Fruit fly (Drosophila melanogaster) whole organism, wandering third instar larva: Measurements from ENCODE around the gene Reck.
A peak's percentile ranks its signal among the peaks of the same experiment; 100 is the strongest.

Experiments
- CG32264 ChIP-seq: fragments of 200-800 bp; sonication (Bioruptor generic); optimal IDR thresholded peaks from 2 replicates; lab custom pipeline; 2016; ENCODE audit warnings: missing biosample characterization, missing genetic modification characterization
- CG9705 ChIP-seq: fragments of 200-800 bp; sonication (Bioruptor generic); optimal IDR thresholded peaks from 2 replicates; lab custom pipeline; 2018; ENCODE audit warnings: missing biosample characterization, mild to moderate bottlenecking, missing genetic modification characterization
- Dfd ChIP-seq: fragments of >200 bp; optimal IDR thresholded peaks from 2 replicates; lab custom pipeline; 2017; ENCODE audit warnings: missing biosample characterization, missing genetic modification characterization
- Dif ChIP-seq: fragments of 200-275, 200-300 bp; sonication (Bioruptor generic); optimal IDR thresholded peaks from 2 replicates; lab custom pipeline; 2018; ENCODE audit warnings: missing biosample characterization, missing genetic modification characterization; ENCODE audit not compliant: partially characterized antibody
- GATAd ChIP-seq: sonication (Bioruptor generic); optimal IDR thresholded peaks from 2 replicates; lab custom pipeline; 2016; ENCODE audit warnings: missing biosample characterization, missing genetic modification characterization
- HLH106 ChIP-seq: fragments of 200-800 bp; optimal IDR thresholded peaks from 3 replicates; lab custom pipeline; 2019; ENCODE audit warnings: missing biosample characterization, mild to moderate bottlenecking, missing genetic modification characterization, moderate library complexity
- Hnf4 ChIP-seq: fragments of 200-800 bp; sonication (Bioruptor generic); optimal IDR thresholded peaks from 2 replicates; lab custom pipeline; 2016; ENCODE audit warnings: missing biosample characterization, mild to moderate bottlenecking, missing genetic modification characterization
- Hr78 ChIP-seq: fragments of >200 bp; optimal IDR thresholded peaks from 2 replicates; lab custom pipeline; 2017; ENCODE audit warnings: missing biosample characterization, missing genetic modification characterization
- Hr83 ChIP-seq: fragments of 200-300 bp; sonication (Bioruptor generic); optimal IDR thresholded peaks from 2 replicates; lab custom pipeline; 2016; ENCODE audit warnings: missing biosample characterization, mild to moderate bottlenecking, missing genetic modification characterization, moderate library complexity; ENCODE audit not compliant: poor library complexity, severe bottlenecking
- Jra ChIP-seq: sonication (Bioruptor generic); optimal IDR thresholded peaks from 2 replicates; lab custom pipeline; 2016; ENCODE audit warnings: missing biosample characterization, missing genetic modification characterization
- Mio ChIP-seq: sonication (Bioruptor generic); optimal IDR thresholded peaks from 2 replicates; lab custom pipeline; 2016; ENCODE audit warnings: missing biosample characterization, missing genetic modification characterization
- Myc ChIP-seq: fragments of >200 bp; optimal IDR thresholded peaks from 2 replicates; lab custom pipeline; 2017
- N ChIP-seq: fragments of >200 bp; optimal IDR thresholded peaks from 2 replicates; lab custom pipeline; 2018; ENCODE audit warnings: missing biosample characterization, missing external identifiers, missing genetic modification characterization
- Rel ChIP-seq, 2 experiments: fragments of 200-800 bp; sonication (Bioruptor generic) in 1 of 2; optimal IDR thresholded peaks; 2 replicates in 1 of 2; 3 replicates in 1 of 2; lab custom pipeline; 2016 to 2019; ENCODE audit warnings: mild to moderate bottlenecking in 2 of 2, missing biosample characterization in 2 of 2, missing genetic modification characterization in 2 of 2, moderate library complexity in 1 of 2
- Sp1 ChIP-seq: fragments of 200-800 bp; sonication (Bioruptor generic); optimal IDR thresholded peaks from 3 replicates; lab custom pipeline; 2019; ENCODE audit warnings: missing biosample characterization, mild to moderate bottlenecking, missing genetic modification characterization, moderate library complexity
- Vsx2 ChIP-seq: fragments of 200-300, 225-300 bp; sonication (Bioruptor generic); optimal IDR thresholded peaks from 2 replicates; lab custom pipeline; 2018; ENCODE audit warnings: missing biosample characterization, missing genetic modification characterization; ENCODE audit not compliant: partially characterized antibody
- br ChIP-seq: fragments of 200-800 bp; sonication (Bioruptor generic); optimal IDR thresholded peaks from 2 replicates; lab custom pipeline; 2016; ENCODE audit warnings: missing biosample characterization, missing genetic modification characterization
- brk ChIP-seq: fragments of 200-800 bp; sonication (Bioruptor generic); optimal IDR thresholded peaks from 2 replicates; lab custom pipeline; 2016; ENCODE audit warnings: missing biosample characterization, mild to moderate bottlenecking, missing genetic modification characterization
- dl ChIP-seq, 2 experiments: fragments of 175-275, 200-275 bp in 1 of 2; fragments of 200-275 bp in 1 of 2; sonication (Bioruptor generic); optimal IDR thresholded peaks; lab custom pipeline; 2018; ENCODE audit warnings: mild to moderate bottlenecking in 2 of 2, missing biosample characterization in 2 of 2, missing genetic modification characterization in 2 of 2, moderate library complexity in 2 of 2; ENCODE audit not compliant: partially characterized antibody in 2 of 2, insufficient read depth in 1 of 2
- dmrt93B ChIP-seq: fragments of 200-800 bp; sonication (Bioruptor generic); optimal IDR thresholded peaks from 2 replicates; lab custom pipeline; 2018; ENCODE audit warnings: missing biosample characterization, mild to moderate bottlenecking, missing genetic modification characterization
- dsf ChIP-seq: sonication (Bioruptor generic); optimal IDR thresholded peaks from 2 replicates; lab custom pipeline; 2016; ENCODE audit warnings: missing biosample characterization, missing genetic modification characterization, borderline replicate concordance
- ey ChIP-seq: fragments of 200-800 bp; sonication (Bioruptor generic); optimal IDR thresholded peaks from 2 replicates; lab custom pipeline; 2016; ENCODE audit warnings: missing biosample characterization, missing genetic modification characterization
- foxo ChIP-seq, 2 experiments: fragments of 200-800 bp; sonication (Bioruptor generic); optimal IDR thresholded peaks; 2 replicates in 1 of 2; 3 replicates in 1 of 2; lab custom pipeline; 2016 to 2017; ENCODE audit warnings: missing biosample characterization in 2 of 2, missing genetic modification characterization in 2 of 2
- fru ChIP-seq: fragments of 200-800 bp; sonication (Bioruptor generic); optimal IDR thresholded peaks from 3 replicates; lab custom pipeline; 2016; ENCODE audit warnings: missing biosample characterization, mild to moderate bottlenecking, missing genetic modification characterization
- h ChIP-seq: fragments of 200-800 bp; sonication (Bioruptor generic); optimal IDR thresholded peaks from 3 replicates; lab custom pipeline; 2016; ENCODE audit warnings: missing biosample characterization, mild to moderate bottlenecking, missing genetic modification characterization
- jim ChIP-seq: fragments of 175-275, 200-325 bp; sonication (Bioruptor generic); optimal IDR thresholded peaks from 2 replicates; lab custom pipeline; 2016; ENCODE audit warnings: missing biosample characterization, mild to moderate bottlenecking, missing genetic modification characterization
- lola ChIP-seq: fragments of >200 bp; optimal IDR thresholded peaks from 2 replicates; lab custom pipeline; 2017; ENCODE audit warnings: missing biosample characterization, missing genetic modification characterization
- pan ChIP-seq: fragments of >200 bp; optimal IDR thresholded peaks from 2 replicates; lab custom pipeline; 2017
- psq ChIP-seq: fragments of 200-800 bp; sonication (Bioruptor generic); optimal IDR thresholded peaks from 3 replicates; lab custom pipeline; 2017; ENCODE audit warnings: missing biosample characterization, mild to moderate bottlenecking, missing genetic modification characterization, moderate library complexity
- rgr ChIP-seq: fragments of 200-800 bp; sonication (Bioruptor generic); optimal IDR thresholded peaks from 3 replicates; lab custom pipeline; 2016; ENCODE audit warnings: missing biosample characterization, mild to moderate bottlenecking, missing genetic modification characterization
- sage ChIP-seq: fragments of 200-800 bp; sonication (Bioruptor generic); optimal IDR thresholded peaks from 2 replicates; lab custom pipeline; 2016; ENCODE audit warnings: missing biosample characterization, mild to moderate bottlenecking, missing genetic modification characterization
- sv ChIP-seq: fragments of 200-800 bp; sonication (Bioruptor generic); optimal IDR thresholded peaks from 3 replicates; lab custom pipeline; 2016; ENCODE audit warnings: missing biosample characterization, missing genetic modification characterization
- tai ChIP-seq: sonication (Bioruptor generic); optimal IDR thresholded peaks from 2 replicates; lab custom pipeline; 2016; ENCODE audit warnings: missing biosample characterization, missing genetic modification characterization
- usp ChIP-seq: fragments of >200 bp; optimal IDR thresholded peaks from 2 replicates; lab custom pipeline; 2017; ENCODE audit warnings: missing biosample characterization, missing genetic modification characterization
- woc ChIP-seq: sonication (Bioruptor generic); optimal IDR thresholded peaks from 2 replicates; lab custom pipeline; 2016; ENCODE audit warnings: missing biosample characterization, mild to moderate bottlenecking, missing genetic modification characterization

Reck gene

DNA sequence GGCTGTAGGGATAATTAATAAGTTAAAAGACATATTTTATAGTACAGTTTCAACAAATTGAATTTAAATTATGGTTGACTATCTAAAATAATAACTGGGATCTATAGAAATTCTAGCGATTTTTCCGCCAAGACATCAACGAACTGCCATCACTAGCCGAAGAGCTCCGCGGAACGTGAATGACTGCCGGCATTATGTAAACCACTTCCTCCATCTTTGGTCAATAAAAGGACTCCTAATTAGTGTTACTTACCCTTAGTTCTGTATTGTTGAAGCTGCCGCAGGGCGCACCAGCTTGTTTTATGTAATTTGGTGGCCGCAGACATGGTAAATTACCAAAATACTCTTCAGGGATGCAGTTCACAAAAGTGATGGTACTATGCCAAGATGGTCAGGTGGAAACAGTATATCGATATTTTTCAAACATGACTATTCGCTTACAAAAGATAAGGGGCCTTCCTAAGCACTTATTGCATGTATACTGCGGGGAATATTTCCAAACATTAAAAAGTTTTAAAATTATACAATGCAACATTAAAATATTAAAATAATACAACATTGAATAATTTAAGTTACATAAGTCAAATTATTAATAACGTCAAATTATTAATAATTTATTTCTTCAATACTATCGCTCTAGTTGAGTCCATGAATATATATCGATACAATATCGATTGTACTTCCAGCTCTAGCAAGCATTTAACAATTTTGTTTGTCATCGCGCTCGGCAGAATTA lies 14.4 kb downstream of the Reck start, which contains the start of the genes mRpL39 and Prosbeta2:
mRpL39 (minus strand) TSS at position 383 of the 736 bp plus-strand sequence.
Prosbeta2 (plus strand) TSS at position 668 of the 736 bp plus-strand sequence.
- TF ChIP-seq Rel (GFP tag; optimal IDR thresholded peaks at IDR 0.05; lab: Kevin White, UChicago) (no peak), Rel (tag; optimal IDR thresholded peaks at IDR 0.05; lab: Kevin White, UChicago) (peak; percentile 40), foxo (GFP tag; optimal IDR thresholded peaks at IDR 0.05; lab: Kevin White, UChicago) (peak in 1 of 2 experiments; percentile 63), fru (GFP tag; lab: Kevin White, UChicago) (peak; percentile 1), dl (GFP tag; optimal IDR thresholded peaks at IDR 0.05; lab: Kevin White, UChicago; ENCODE audit: insufficient read depth in 1 of 2, partially characterized antibody in 2 of 2) (no peak), Jra (GFP tag; lab: Kevin White, UChicago) (no peak), Dfd (no peak), woc (GFP tag; lab: Kevin White, UChicago) (peak; percentile 34), HLH106 (tag; lab: Kevin White, UChicago) (peak; percentile 78), Hnf4 (GFP tag; lab: Kevin White, UChicago) (no peak), Myc (lab: Kevin White, UChicago) (peak; percentile 71), h (GFP tag; lab: Kevin White, UChicago) (peak; percentile 36), Vsx2 (GFP tag; lab: Kevin White, UChicago) (no peak), Hr83 (GFP tag; lab: Kevin White, UChicago) (peak; percentile 41), CG9705 (GFP tag; lab: Kevin White, UChicago) (peak; percentile 48), dmrt93B (peak; percentile 42)

DNA sequence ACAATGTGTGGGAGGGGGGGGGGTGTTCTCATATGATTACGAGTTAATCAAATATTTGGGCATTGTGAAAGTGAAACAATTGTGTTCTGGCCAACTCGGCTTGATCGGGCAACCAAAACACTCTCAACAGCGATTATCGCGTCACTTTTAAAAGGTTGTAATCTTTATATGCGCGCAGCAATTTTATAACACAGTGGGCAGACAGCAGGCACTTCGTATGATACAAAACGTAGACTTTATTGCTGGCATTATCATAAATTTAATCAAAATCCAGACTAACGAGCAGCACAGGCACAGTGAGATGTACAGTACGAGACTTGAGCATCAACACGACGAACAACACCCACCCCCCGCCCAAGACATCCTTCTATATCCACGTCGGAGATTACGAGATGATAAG lies 21.1 kb downstream of the Reck start:
- TF ChIP-seq psq (no peak), tai (GFP tag; lab: Kevin White, UChicago) (no peak), Rel (GFP tag; optimal IDR thresholded peaks at IDR 0.05; lab: Kevin White, UChicago) (no peak), Rel (tag; optimal IDR thresholded peaks at IDR 0.05; lab: Kevin White, UChicago) (peak; percentile 8), Myc (lab: Kevin White, UChicago) (no peak), Mio (GFP tag; lab: Kevin White, UChicago) (no peak), Hr78 (GFP tag; lab: Kevin White, UChicago) (no peak), Sp1 (peak; percentile 22), lola (GFP tag; lab: Kevin White, UChicago) (no peak), dl (GFP tag; optimal IDR thresholded peaks at IDR 0.05; lab: Kevin White, UChicago; ENCODE audit: insufficient read depth in 1 of 2, partially characterized antibody in 2 of 2) (no peak), sv (no peak), brk (GFP tag; lab: Kevin White, UChicago) (no peak), GATAd (GFP tag; lab: Kevin White, UChicago) (no peak), N (GFP tag; lab: Kevin White, UChicago) (no peak), jim (GFP tag; lab: Kevin White, UChicago) (no peak), fru (GFP tag; lab: Kevin White, UChicago) (no peak), Dif (GFP tag; lab: Kevin White, UChicago) (no peak), br (GFP tag; lab: Kevin White, UChicago) (peak; percentile 3), pan (lab: Kevin White, UChicago) (no peak), Dfd (no peak), HLH106 (tag; lab: Kevin White, UChicago) (no peak), Vsx2 (GFP tag; lab: Kevin White, UChicago) (no peak), rgr (GFP tag; lab: Kevin White, UChicago) (no peak), usp (GFP tag; lab: Kevin White, UChicago) (no peak), ey (GFP tag; lab: Kevin White, UChicago) (no peak)

DNA sequence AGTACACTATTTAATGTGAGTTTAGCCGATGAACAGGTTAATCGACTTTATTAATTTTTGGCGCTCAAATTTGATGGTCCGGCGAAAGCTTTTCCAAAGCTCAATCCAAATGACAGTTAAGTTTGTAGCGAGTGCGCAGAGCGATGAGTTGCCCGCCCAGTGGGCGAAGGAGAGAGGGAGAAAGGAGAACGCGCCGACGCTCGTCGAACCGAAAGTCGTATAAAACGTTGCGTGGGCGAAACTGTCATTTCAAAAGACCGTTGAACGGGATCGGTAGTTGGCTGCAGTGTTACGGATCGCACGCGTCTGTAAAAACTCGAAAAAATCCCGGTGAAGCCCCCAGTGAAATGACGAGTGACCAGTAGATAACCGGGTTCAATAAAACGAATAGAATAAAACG lies 21.8 kb downstream of the Reck start, which contains the start of gene Zip71B:
Zip71B (plus strand) TSS at position 265 of the 400 bp plus-strand sequence.
- TF ChIP-seq brk (GFP tag; lab: Kevin White, UChicago) (no peak), sv (no peak), rgr (GFP tag; lab: Kevin White, UChicago) (no peak), Dfd (no peak), Jra (GFP tag; lab: Kevin White, UChicago) (no peak), lola (GFP tag; lab: Kevin White, UChicago) (no peak), foxo (GFP tag; optimal IDR thresholded peaks at IDR 0.05; lab: Kevin White, UChicago) (no peak), CG32264 (GFP tag; lab: Kevin White, UChicago) (no peak), CG9705 (GFP tag; lab: Kevin White, UChicago) (no peak), Rel (GFP tag; optimal IDR thresholded peaks at IDR 0.05; lab: Kevin White, UChicago) (no peak), Rel (tag; optimal IDR thresholded peaks at IDR 0.05; lab: Kevin White, UChicago) (peak; percentile 66), dmrt93B (no peak), br (GFP tag; lab: Kevin White, UChicago) (no peak), psq (no peak), Dif (GFP tag; lab: Kevin White, UChicago) (peak; percentile 78), usp (GFP tag; lab: Kevin White, UChicago) (no peak), dsf (GFP tag; lab: Kevin White, UChicago) (no peak), woc (GFP tag; lab: Kevin White, UChicago) (no peak), fru (GFP tag; lab: Kevin White, UChicago) (no peak), Vsx2 (GFP tag; lab: Kevin White, UChicago) (peak; percentile 67), sage (GFP tag; lab: Kevin White, UChicago) (no peak)
- TF ChIP-seq, all 38 proteins: peak for 3
